Fruit fly (Drosophila melanogaster) whole organism: ENCODE results near the gene CG14671.

Experiments
- pan ChIP-seq: fragments of >200 bp; optimal IDR thresholded peaks from 2 replicates; lab custom pipeline; 2017
- usp ChIP-seq: fragments of >200 bp; optimal IDR thresholded peaks from 2 replicates; lab custom pipeline; 2017; ENCODE audit warnings: missing biosample characterization, missing genetic modification characterization, mixed read lengths

dm6 chr3R:5611733-5612132, 47.1 kb upstream of the CG14671 start:
- TF ChIP-seq usp (GFP tag; lab: Kevin White, UChicago) (no peak), pan (lab: Kevin White, UChicago) (no peak)
